Worm (Caenorhabditis elegans) whole organism, L3 larva: Measurements from ENCODE around the gene C03H5.3.

Experiments used
- daf-12 ChIP-seq: fragments of 150-350 bp; optimal IDR thresholded peaks from 2 replicates; lab custom pipeline; 2014; ENCODE audit warnings: missing biosample characterization, missing genetic modification reagents, missing genetic modification characterization
- egl-27 ChIP-seq: sonication (generic microtip); optimal IDR thresholded peaks from 4 replicates; lab custom pipeline; 2017; ENCODE audit warnings: missing biosample characterization, missing genetic modification reagents, missing genetic modification characterization
- elt-1 ChIP-seq: fragments of 150-350 bp; optimal IDR thresholded peaks from 2 replicates; lab custom pipeline; 2014; ENCODE audit warnings: missing biosample characterization, missing genetic modification characterization
- elt-2 ChIP-seq: sonication (generic microtip); optimal IDR thresholded peaks from 2 replicates; lab custom pipeline; 2016; ENCODE audit warnings: missing genetic modification reagents, mild to moderate bottlenecking, missing genetic modification characterization, missing compliant biosample characterization
- hmg-11 ChIP-seq: sonication (generic microtip); optimal IDR thresholded peaks from 2 replicates; lab custom pipeline; 2016; ENCODE audit warnings: missing genetic modification characterization, missing compliant biosample characterization
- mml-1 ChIP-seq: fragments of 150-350 bp; sonication (generic microtip); optimal IDR thresholded peaks from 3 replicates; lab custom pipeline; 2014; ENCODE audit warnings: missing biosample characterization, missing genetic modification characterization
- nhr-28 ChIP-seq: fragments of 150-350 bp; optimal IDR thresholded peaks from 2 replicates; lab custom pipeline; 2014; ENCODE audit warnings: missing biosample characterization, missing genetic modification characterization
- nhr-67 ChIP-seq: fragments of 150-350 bp; optimal IDR thresholded peaks from 2 replicates; lab custom pipeline; 2014; ENCODE audit warnings: missing biosample characterization, missing genetic modification characterization
- nhr-76 ChIP-seq: fragments of 150-350 bp; sonication (generic microtip); optimal IDR thresholded peaks from 5 replicates; lab custom pipeline; 2014; ENCODE audit warnings: missing biosample characterization, missing genetic modification characterization
- snpc-4 ChIP-seq: fragments of 150-350 bp; optimal IDR thresholded peaks from 2 replicates; lab custom pipeline; 2014; ENCODE audit warnings: missing biosample characterization, missing genetic modification characterization
- unc-62 ChIP-seq: fragments of 150-350 bp; sonication (generic microtip); optimal IDR thresholded peaks from 4 replicates; lab custom pipeline; 2014; ENCODE audit warnings: missing biosample characterization, missing genetic modification reagents, missing genetic modification characterization

C03H5.3 gene

ce11 chrII:418782-419181 is 32.9 kb downstream of the C03H5.3 start, which contains the start of gene C24H12.6:
Gene C24H12.6 (minus strand): TSS chrII:418882.
- TF ChIP-seq hmg-11 (tag; lab: Kevin White, UChicago) (no peak), egl-27 (tag; lab: Kevin White, UChicago) (no peak), mml-1 (tag; lab: Kevin White, UChicago) (no peak)

ce11 chrII:423086-423485 is 37.2 kb downstream of the C03H5.3 start, which contains the start of gene C24H12.8:
Gene C24H12.8 (minus strand): TSS chrII:423186.
- TF ChIP-seq nhr-76 (tag; lab: Kevin White, UChicago) (no peak), nhr-67 (no peak), unc-62 (GFP tag; lab: Kevin White, UChicago) (no peak), snpc-4 (tag; lab: Kevin White, UChicago) (no peak), nhr-28 (tag; lab: Kevin White, UChicago) (no peak), daf-12 (no peak), elt-2 (tag; lab: Kevin White, UChicago) (no peak)

- no peak for TF ChIP-seq elt-1 (tag; lab: Kevin White, UChicago)
- TF ChIP-seq, all 47 proteins: peak for 0
Observed at ce11 chrII:437279-437678, 51.4 kb downstream of the C03H5.3 start.
